Worm (Caenorhabditis elegans): ENCODE measurements around the gene ncs-4.

ncs-4 gene

DNA sequence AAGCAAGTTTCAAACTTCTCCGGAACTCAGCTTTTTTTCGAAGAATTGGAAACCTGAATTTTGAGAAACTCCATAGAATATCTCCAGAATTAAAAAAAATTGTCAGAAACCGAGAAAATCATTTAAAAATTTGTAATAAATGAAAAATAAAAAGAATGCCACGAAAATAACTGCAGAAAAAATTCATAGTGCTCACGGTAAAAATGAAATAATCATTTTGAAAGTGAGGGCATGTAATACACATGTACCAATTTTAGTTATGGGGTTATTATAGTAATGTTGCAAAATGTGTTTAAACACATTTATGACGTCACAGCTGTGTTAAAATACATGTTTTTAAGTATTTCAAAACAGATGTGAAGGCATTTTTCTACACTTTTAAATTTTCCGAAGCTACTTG, 40.5 kb downstream of the ncs-4 start (continued):
- TF ChIP-seq lim-7 (GFP tag; IDR thresholded peaks at IDR 0.05) = no peak
- no peak for TF ChIP-seq set-16 (GFP tag; IDR thresholded peaks at IDR 0.05)
- TF ChIP-seq hlh-30 (tag; optimal IDR thresholded peaks at IDR 0.05; ENCODE audit: insufficient read depth) = no peak
- TF ChIP-seq unc-62 (GFP tag; optimal IDR thresholded peaks at IDR 0.05 in 1 of 2) = no peak
- no peak for TF ChIP-seq unc-62 (tag; optimal IDR thresholded peaks at IDR 0.05)
- TF ChIP-seq tra-1 (GFP tag; IDR thresholded peaks at IDR 0.05) = no peak
- no peak for TF ChIP-seq daf-12 (tag; optimal IDR thresholded peaks at IDR 0.05)
- TF ChIP-seq nhr-10 (tag; optimal IDR thresholded peaks at IDR 0.05) = no peak
- 0 out of 2 replicates have a peak, but pooled peaks have one; percentile 30 for TF ChIP-seq tag-97 (GFP tag; IDR thresholded peaks at IDR 0.05)
- TF ChIP-seq mep-1 (tag; optimal IDR thresholded peaks at IDR 0.05) = no peak
- no peak for TF ChIP-seq cey-2 (tag; optimal IDR thresholded peaks at IDR 0.05; ENCODE audit: borderline replicate concordance, insufficient read depth)
- TF ChIP-seq mdl-1 (tag; optimal IDR thresholded peaks at IDR 0.05) = no peak
- TF ChIP-seq sdz-12 (GFP tag; optimal IDR thresholded peaks at IDR 0.05) = no peak
- TF ChIP-seq dmd-9 (GFP tag; IDR thresholded peaks at IDR 0.05) = no peak
- peak; percentile 10; the same call in 1 of the 2 replicates for TF ChIP-seq lin-38 (GFP tag; IDR thresholded peaks at IDR 0.05)
- no peak for TF ChIP-seq lir-3 (tag; optimal IDR thresholded peaks at IDR 0.05)
- TF ChIP-seq egl-43 (GFP tag; IDR thresholded peaks at IDR 0.05) = no peak
- TF ChIP-seq ceh-32 (tag; optimal IDR thresholded peaks at IDR 0.05; ENCODE audit: poor library complexity) = no peak
- TF ChIP-seq madf-5 (GFP tag; IDR thresholded peaks at IDR 0.05) = no peak
- TF ChIP-seq duxl-1 (tag; optimal IDR thresholded peaks at IDR 0.05; ENCODE audit: poor library complexity) = no peak
- TF ChIP-seq ceh-62 (tag; optimal IDR thresholded peaks at IDR 0.05) = no peak
- TF ChIP-seq nhr-6 (tag; optimal IDR thresholded peaks at IDR 0.05) = no peak
- TF ChIP-seq nhr-102 (tag; optimal IDR thresholded peaks at IDR 0.05) = peak; percentile 55
- no peak for TF ChIP-seq dpl-1 (GFP tag; optimal IDR thresholded peaks at IDR 0.05)
- TF ChIP-seq ama-1 (optimal IDR thresholded peaks at IDR 0.05) = no peak
- TF ChIP-seq fkh-10 (GFP tag; optimal IDR thresholded peaks at IDR 0.05) = no peak
- TF ChIP-seq mxl-2 (GFP tag; conservative IDR thresholded peaks at IDR 0.05) = no peak
- TF ChIP-seq dmd-8 (GFP tag; IDR thresholded peaks at IDR 0.05) = no peak
- no peak for TF ChIP-seq ces-1 (GFP tag; optimal IDR thresholded peaks at IDR 0.05)
- no peak for TF ChIP-seq zag-1 (tag; optimal IDR thresholded peaks at IDR 0.05)
- no peak for TF ChIP-seq dmd-6 (GFP tag; IDR thresholded peaks at IDR 0.05)
- TF ChIP-seq F10B5.3 (tag; optimal IDR thresholded peaks at IDR 0.05) = no peak
- TF ChIP-seq Y105C5A.15 (GFP tag; IDR thresholded peaks at IDR 0.05) = no peak
- TF ChIP-seq snpc-4 (tag; optimal IDR thresholded peaks at IDR 0.05) = no peak
- TF ChIP-seq unc-39 (tag; optimal IDR thresholded peaks at IDR 0.05) = no peak
- 0 out of 2 replicates have a peak, but pooled peaks have one; percentile 51 for TF ChIP-seq saeg-2 (GFP tag; IDR thresholded peaks at IDR 0.05)
- TF ChIP-seq ZK337.2 (GFP tag; IDR thresholded peaks at IDR 0.05) = no peak
- TF ChIP-seq F26F4.8 (GFP tag; conservative IDR thresholded peaks at IDR 0.05) = no peak
- TF ChIP-seq zfp-3 (GFP tag; conservative IDR thresholded peaks at IDR 0.05) = no peak; the same call in 1 of the 2 replicates
- TF ChIP-seq pqm-1 (tag; optimal IDR thresholded peaks at IDR 0.05) = no peak
- no peak for TF ChIP-seq madf-9 (GFP tag; conservative IDR thresholded peaks at IDR 0.05)
- TF ChIP-seq nhr-11 (tag; optimal IDR thresholded peaks at IDR 0.05) = no peak
- TF ChIP-seq ceh-28 (tag; optimal IDR thresholded peaks at IDR 0.05) = no peak
- no peak for TF ChIP-seq daf-16 (GFP tag; optimal IDR thresholded peaks at IDR 0.05)
- TF ChIP-seq daf-16 (tag; optimal IDR thresholded peaks at IDR 0.05) = peak; percentile 44
- no peak for TF ChIP-seq nhr-77 (tag; optimal IDR thresholded peaks at IDR 0.05)
- TF ChIP-seq php-3 (GFP tag; IDR thresholded peaks at IDR 0.05) = peak; percentile 48
- no peak for TF ChIP-seq pha-4 (GFP tag; IDR thresholded peaks at IDR 0.05)
- no peak for TF ChIP-seq pha-4 (tag; optimal IDR thresholded peaks at IDR 0.05)
- no peak for TF ChIP-seq nhr-41 (GFP tag; IDR thresholded peaks at IDR 0.05)
- TF ChIP-seq Y48G9A.11 (GFP tag; IDR thresholded peaks at IDR 0.05) = no peak
- no peak for TF ChIP-seq F44E2.7 (GFP tag; IDR thresholded peaks at IDR 0.05)
- no peak for TF ChIP-seq ZK546.5 (tag; optimal IDR thresholded peaks at IDR 0.05)
